Fruit fly (Drosophila melanogaster) whole organism, embryonic: ENCODE measurements around the gene Hpr1.

Source experiments
- B-H2 ChIP-seq: fragments of 200-800 bp; sonication (Bioruptor generic); optimal IDR thresholded peaks from 2 replicates; lab custom pipeline; 2018; ENCODE audit warnings: missing biosample characterization, mild to moderate bottlenecking, missing genetic modification characterization
- BEAF-32 ChIP-seq: fragments of 200-800 bp; sonication (Bioruptor generic); optimal IDR thresholded peaks from 3 replicates; lab custom pipeline; 2017; ENCODE audit warnings: missing biosample characterization, missing genetic modification characterization, mild to moderate bottlenecking, moderate library complexity, missing genetic modification reagents
- C15 ChIP-seq: fragments of 200-800 bp; sonication (Bioruptor generic); IDR thresholded peaks from 3 replicates; pipeline ENCODE4 v1.3.6; 2022; ENCODE audit warnings: missing biosample characterization, missing genetic modification characterization
- CG10147 ChIP-seq: fragments of 200-800 bp; sonication (Bioruptor generic); optimal IDR thresholded peaks from 2 replicates; lab custom pipeline; 2019; ENCODE audit warnings: missing biosample characterization, mild to moderate bottlenecking, missing genetic modification characterization, moderate library complexity
- CG10462 ChIP-seq: fragments of 200-800 bp; sonication (Bioruptor generic); optimal IDR thresholded peaks from 2 replicates; lab custom pipeline; 2016; ENCODE audit warnings: missing biosample characterization, missing genetic modification characterization
- CG17328 ChIP-seq: fragments of 200-800 bp; sonication (Bioruptor generic); IDR thresholded peaks from 2 replicates; pipeline ENCODE4 v1.3.6; 2022; ENCODE audit warnings: missing biosample characterization, missing genetic modification characterization
- CG17829 ChIP-seq: fragments of 200-800 bp; optimal IDR thresholded peaks from 2 replicates; lab custom pipeline; 2019; ENCODE audit warnings: missing biosample characterization, mild to moderate bottlenecking, missing genetic modification characterization, moderate library complexity
- CG18764 ChIP-seq: fragments of 200-800 bp; sonication (Bioruptor generic); optimal IDR thresholded peaks from 3 replicates; lab custom pipeline; 2016; ENCODE audit warnings: missing biosample characterization, missing genetic modification characterization
- CG30431 ChIP-seq: fragments of 200-800 bp; sonication (Bioruptor generic); optimal IDR thresholded peaks from 2 replicates; lab custom pipeline; 2017; ENCODE audit warnings: missing biosample characterization, missing genetic modification characterization
- CG4730 ChIP-seq: fragments of 200-800 bp; sonication (Bioruptor generic); IDR thresholded peaks from 2 replicates; pipeline ENCODE4 v1.3.6; 2022; ENCODE audit warnings: missing biosample characterization, missing genetic modification characterization
- CG6683 ChIP-seq: fragments of 200-800 bp; sonication (Bioruptor generic); optimal IDR thresholded peaks from 2 replicates; lab custom pipeline; 2017; ENCODE audit warnings: missing biosample characterization, mild to moderate bottlenecking, missing genetic modification characterization, missing genetic modification reagents
- CG6765 ChIP-seq: fragments of 200-800 bp; sonication (Bioruptor generic); optimal IDR thresholded peaks from 3 replicates; lab custom pipeline; 2017; ENCODE audit warnings: missing biosample characterization, mild to moderate bottlenecking, missing genetic modification characterization
- CG7786 ChIP-seq: fragments of 200-800 bp; sonication (Bioruptor generic); optimal IDR thresholded peaks from 2 replicates; lab custom pipeline; 2016; ENCODE audit warnings: missing biosample characterization, missing genetic modification characterization
- CG9876 ChIP-seq: fragments of 200-800 bp; sonication (Bioruptor generic); optimal IDR thresholded peaks from 2 replicates; lab custom pipeline; 2016; ENCODE audit warnings: missing biosample characterization, missing genetic modification characterization
- D19A ChIP-seq: fragments of 200-800 bp; optimal IDR thresholded peaks from 3 replicates; lab custom pipeline; 2019; ENCODE audit warnings: missing biosample characterization, mild to moderate bottlenecking, missing genetic modification characterization, moderate library complexity
- Dbx ChIP-seq: fragments of 200-800 bp; sonication (Bioruptor generic); IDR thresholded peaks from 3 replicates; pipeline ENCODE4 v1.3.6; 2022; ENCODE audit warnings: missing biosample characterization, missing genetic modification characterization
- Deaf1 ChIP-seq: fragments of 200-800 bp; optimal IDR thresholded peaks from 3 replicates; lab custom pipeline; 2019; ENCODE audit warnings: missing biosample characterization, mild to moderate bottlenecking, missing genetic modification characterization, moderate library complexity
- E2f1 ChIP-seq: fragments of 200-800 bp; sonication (Bioruptor generic); IDR thresholded peaks from 2 replicates; pipeline ENCODE4 v1.3.6; 2022; ENCODE audit warnings: missing biosample characterization, missing genetic modification characterization
- E2f2 ChIP-seq: fragments of 200-800 bp; sonication (Bioruptor generic); IDR thresholded peaks from 2 replicates; pipeline ENCODE4 v1.3.6; 2022; ENCODE audit warnings: missing biosample characterization, missing genetic modification characterization
- Eip74EF ChIP-seq, 2 experiments: fragments of 200-800 bp in 1 of 2; fragments of >200 bp in 1 of 2; sonication (Bioruptor generic) in 1 of 2; optimal IDR thresholded peaks; 2 replicates each; lab custom pipeline; 2017 to 2019; ENCODE audit warnings: missing biosample characterization in 2 of 2, missing genetic modification characterization in 2 of 2, mild to moderate bottlenecking in 1 of 2, moderate library complexity in 1 of 2
- Fer1 ChIP-seq: fragments of 200-800 bp; sonication (Bioruptor generic); optimal IDR thresholded peaks from 2 replicates; lab custom pipeline; 2017; ENCODE audit warnings: missing biosample characterization, mild to moderate bottlenecking, missing genetic modification characterization
- Fer2 ChIP-seq: fragments of 200-800 bp; sonication (Bioruptor generic); optimal IDR thresholded peaks from 2 replicates; lab custom pipeline; 2018; ENCODE audit warnings: missing biosample characterization, mild to moderate bottlenecking, missing genetic modification characterization, moderate library complexity
- HmgD ChIP-seq: fragments of 200-800 bp; sonication (Bioruptor generic); optimal IDR thresholded peaks from 3 replicates; lab custom pipeline; 2016; ENCODE audit warnings: missing biosample characterization, missing genetic modification characterization
- Jarid2 ChIP-seq: fragments of 200-800 bp; sonication (Bioruptor generic); optimal IDR thresholded peaks from 3 replicates; lab custom pipeline; 2017; ENCODE audit warnings: mild to moderate bottlenecking, missing biosample characterization, missing genetic modification reagents, missing genetic modification characterization
- Max ChIP-seq: fragments of 200-800 bp; sonication (Bioruptor generic); optimal IDR thresholded peaks from 2 replicates; lab custom pipeline; 2016; ENCODE audit warnings: missing biosample characterization, mild to moderate bottlenecking, missing genetic modification characterization
- YL-1 ChIP-seq: fragments of 200-800 bp; sonication (Bioruptor generic); optimal IDR thresholded peaks from 3 replicates; lab custom pipeline; 2017; ENCODE audit warnings: missing biosample characterization, mild to moderate bottlenecking, missing genetic modification characterization
- ap ChIP-seq: fragments of 200-800 bp; sonication (Bioruptor generic); IDR thresholded peaks from 2 replicates; pipeline ENCODE4 v1.3.6; 2022; ENCODE audit warnings: missing biosample characterization, missing genetic modification characterization
- bab2 ChIP-seq: fragments of 200-800 bp; sonication (Bioruptor generic); optimal IDR thresholded peaks from 2 replicates; lab custom pipeline; 2016; ENCODE audit warnings: missing biosample characterization, missing genetic modification characterization
- bowl ChIP-seq: fragments of 200-800 bp; sonication (Bioruptor generic); IDR thresholded peaks from 2 replicates; pipeline ENCODE4 v1.3.6; 2022; ENCODE audit warnings: missing biosample characterization, missing genetic modification characterization
- br ChIP-seq: fragments of >200 bp; optimal IDR thresholded peaks from 2 replicates; lab custom pipeline; 2017
- corto ChIP-seq: fragments of 200-800 bp; sonication (Bioruptor generic); optimal IDR thresholded peaks from 2 replicates; lab custom pipeline; 2016; ENCODE audit warnings: missing biosample characterization, mild to moderate bottlenecking, missing genetic modification characterization, moderate library complexity
- dmrt99B ChIP-seq: fragments of 200-800 bp; sonication (Bioruptor generic); optimal IDR thresholded peaks from 2 replicates; lab custom pipeline; 2018; ENCODE audit warnings: missing biosample characterization, mild to moderate bottlenecking, missing genetic modification characterization, moderate library complexity
- ems ChIP-seq: fragments of 200-800 bp; sonication (Bioruptor generic); optimal IDR thresholded peaks from 3 replicates; lab custom pipeline; 2016; ENCODE audit warnings: missing biosample characterization, missing genetic modification characterization
- ewg ChIP-seq: fragments of 200-800 bp; sonication (Bioruptor generic); optimal IDR thresholded peaks from 3 replicates; lab custom pipeline; 2017; ENCODE audit warnings: mild to moderate bottlenecking, missing biosample characterization, missing genetic modification reagents, missing genetic modification characterization
- exex ChIP-seq: fragments of 200-800 bp; sonication (Bioruptor generic); optimal IDR thresholded peaks from 4 replicates; lab custom pipeline; 2018; ENCODE audit warnings: missing biosample characterization, mild to moderate bottlenecking, missing genetic modification characterization, moderate library complexity
- eyg ChIP-seq: fragments of 200-800 bp; sonication (Bioruptor generic); optimal IDR thresholded peaks from 3 replicates; lab custom pipeline; 2016; ENCODE audit warnings: missing biosample characterization, missing genetic modification characterization
- fd64A ChIP-seq: fragments of 200-800 bp; sonication (Bioruptor generic); optimal IDR thresholded peaks from 3 replicates; lab custom pipeline; 2018; ENCODE audit warnings: missing biosample characterization, mild to moderate bottlenecking, missing genetic modification characterization
- kay ChIP-seq: fragments of 200-800 bp; sonication (Bioruptor generic); optimal IDR thresholded peaks from 2 replicates; lab custom pipeline; 2016; ENCODE audit warnings: missing biosample characterization, missing genetic modification characterization
- lab ChIP-seq: fragments of 200-800 bp; sonication (Bioruptor generic); optimal IDR thresholded peaks from 3 replicates; lab custom pipeline; 2017; ENCODE audit warnings: missing biosample characterization, missing genetic modification characterization, mild to moderate bottlenecking, moderate library complexity, missing genetic modification reagents
- lilli ChIP-seq: fragments of 200-800 bp; sonication (Bioruptor generic); optimal IDR thresholded peaks from 3 replicates; lab custom pipeline; 2016; ENCODE audit warnings: missing biosample characterization, missing genetic modification characterization
- luna ChIP-seq: fragments of 200-800 bp; sonication (Bioruptor generic); optimal IDR thresholded peaks from 2 replicates; lab custom pipeline; 2016; ENCODE audit warnings: missing biosample characterization, missing genetic modification characterization
- mam ChIP-seq: fragments of 200-800 bp; sonication (Bioruptor generic); optimal IDR thresholded peaks from 3 replicates; lab custom pipeline; 2016; ENCODE audit warnings: missing biosample characterization, missing genetic modification characterization
- nerfin-2 ChIP-seq: fragments of 200-800 bp; sonication (Bioruptor generic); IDR thresholded peaks from 2 replicates; pipeline ENCODE4 v1.3.6; 2022; ENCODE audit warnings: missing biosample characterization, missing genetic modification characterization; ENCODE audit not compliant: partially characterized antibody
- psq ChIP-seq: fragments of 200-800 bp; sonication (Bioruptor generic); optimal IDR thresholded peaks from 2 replicates; lab custom pipeline; 2017; ENCODE audit warnings: missing biosample characterization, missing genetic modification characterization
- pzg ChIP-seq: fragments of 200-800 bp; sonication (Bioruptor generic); optimal IDR thresholded peaks from 3 replicates; lab custom pipeline; 2018; ENCODE audit warnings: missing biosample characterization, mild to moderate bottlenecking, missing genetic modification characterization, moderate library complexity
- run ChIP-seq: fragments of 200-800 bp; sonication (Bioruptor generic); optimal IDR thresholded peaks from 3 replicates; lab custom pipeline; 2018; ENCODE audit warnings: missing biosample characterization, mild to moderate bottlenecking, missing genetic modification characterization
- sens ChIP-seq: fragments of 200-800 bp; sonication (Bioruptor generic); peaks from one replicate; lab custom pipeline; 2016; ENCODE audit warnings: missing biosample characterization, missing genetic modification characterization
- sima ChIP-seq: fragments of 200-800 bp; sonication (Bioruptor generic); optimal IDR thresholded peaks from 2 replicates; lab custom pipeline; 2016; ENCODE audit warnings: missing biosample characterization, missing genetic modification characterization
- sug ChIP-seq: fragments of 200-800 bp; optimal IDR thresholded peaks from 2 replicates; lab custom pipeline; 2019; ENCODE audit warnings: missing biosample characterization, mild to moderate bottlenecking, missing genetic modification characterization, moderate library complexity
- tx ChIP-seq: fragments of 200-800 bp; sonication (Bioruptor generic); optimal IDR thresholded peaks from 2 replicates; lab custom pipeline; 2016; ENCODE audit warnings: missing biosample characterization, missing genetic modification characterization
- usp ChIP-seq: fragments of >200 bp; optimal IDR thresholded peaks from 2 replicates; lab custom pipeline; 2017; ENCODE audit warnings: missing biosample characterization, missing genetic modification characterization
- yki ChIP-seq: fragments of >200 bp; optimal IDR thresholded peaks from 3 replicates; lab custom pipeline; 2018

Hpr1 gene

dm6 chr3R:5791497-5791896 lies 29.7 kb downstream of the Hpr1 start, which contains the start of gene Hpf1 (continued):
- peak; percentile 93 for TF ChIP-seq ewg (GFP tag; lab: Kevin White, UChicago)
- TF ChIP-seq CG17829 (tag; lab: Kevin White, UChicago): peak; percentile 97
- TF ChIP-seq sens (GFP tag; lab: Kevin White, UChicago): peak; percentile 100
- TF ChIP-seq CG6683: peak; percentile 93
- TF ChIP-seq sug (tag; lab: Kevin White, UChicago): peak; percentile 97
- peak; percentile 98 for TF ChIP-seq CG30431 (GFP tag; lab: Kevin White, UChicago)
- TF ChIP-seq Fer2: peak; percentile 98
- peak; percentile 85 for TF ChIP-seq Deaf1 (tag; lab: Kevin White, UChicago)
- peak; percentile 98 for TF ChIP-seq Max
- peak; percentile 97 for TF ChIP-seq luna (GFP tag; lab: Kevin White, UChicago)
- TF ChIP-seq fd64A (GFP tag; lab: Kevin White, UChicago): peak; percentile 93
- no peak for TF ChIP-seq yki (lab: Kevin White, UChicago)
- peak; percentile 99 for TF ChIP-seq bab2 (GFP tag; lab: Kevin White, UChicago)
- peak; percentile 98 for TF ChIP-seq eyg (GFP tag; lab: Kevin White, UChicago)
- TF ChIP-seq Fer1 (GFP tag; lab: Kevin White, UChicago): peak; percentile 99
- TF ChIP-seq kay: peak; percentile 96
- peak; percentile 93 for TF ChIP-seq run (tag; lab: Kevin White, UChicago)
- peak; percentile 64 for TF ChIP-seq pzg (GFP tag; lab: Kevin White, UChicago)
- TF ChIP-seq Dbx (GFP tag; lab: Robert Waterston, UW): peak; percentile 98
- TF ChIP-seq CG10147 (GFP tag; lab: Kevin White, UChicago): peak; percentile 98
- TF ChIP-seq CG18764: peak; percentile 97
- TF ChIP-seq Eip74EF (GFP tag; optimal IDR thresholded peaks at IDR 0.05; lab: Kevin White, UChicago): peak in 1 of 2 experiments; percentile 97
- TF ChIP-seq mam: peak; percentile 99
- no peak for TF ChIP-seq nerfin-2 (GFP tag; lab: Robert Waterston, UW)
- no peak for TF ChIP-seq usp
- TF ChIP-seq BEAF-32 (GFP tag; lab: Kevin White, UChicago): peak; percentile 44
- peak; percentile 94 for TF ChIP-seq D19A (tag; lab: Kevin White, UChicago)
- TF ChIP-seq corto (GFP tag; lab: Kevin White, UChicago): peak; percentile 98
- peak; percentile 94 for TF ChIP-seq sima
- peak; percentile 98 for TF ChIP-seq CG6765 (GFP tag; lab: Kevin White, UChicago)
- TF ChIP-seq bowl (GFP tag; lab: Robert Waterston, UW): peak; percentile 92
- peak; percentile 97 for TF ChIP-seq CG9876 (GFP tag; lab: Kevin White, UChicago)
- peak; percentile 94 for TF ChIP-seq C15 (GFP tag; lab: Robert Waterston, UW)
- TF ChIP-seq ems (GFP tag; lab: Kevin White, UChicago): peak; percentile 99
- peak; percentile 86 for TF ChIP-seq E2f2
- TF ChIP-seq CG4730 (GFP tag; lab: Robert Waterston, UW): peak; percentile 96
- TF ChIP-seq B-H2 (GFP tag; lab: Kevin White, UChicago): peak; percentile 97
- peak; percentile 92 for TF ChIP-seq exex (tag; lab: Kevin White, UChicago)
- TF ChIP-seq tx (GFP tag; lab: Kevin White, UChicago): peak; percentile 98
- TF ChIP-seq br (lab: Kevin White, UChicago): no peak
- TF ChIP-seq CG7786: peak; percentile 99
- TF ChIP-seq dmrt99B (tag; lab: Kevin White, UChicago): peak; percentile 98
- peak; percentile 98 for TF ChIP-seq HmgD (GFP tag; lab: Kevin White, UChicago)
- TF ChIP-seq ap (GFP tag; lab: Robert Waterston, UW): peak; percentile 95
- TF ChIP-seq YL-1: peak; percentile 92
- peak; percentile 99 for TF ChIP-seq lab (GFP tag; lab: Kevin White, UChicago)
- TF ChIP-seq CG17328 (GFP tag; lab: Robert Waterston, UW): peak; percentile 96
- peak; percentile 98 for TF ChIP-seq CG10462 (GFP tag; lab: Kevin White, UChicago)
- peak; percentile 99 for TF ChIP-seq lilli
- peak; percentile 92 for TF ChIP-seq psq (GFP tag; lab: Kevin White, UChicago)
- peak; percentile 98 for TF ChIP-seq E2f1 (GFP tag; lab: Robert Waterston, UW)
- TF ChIP-seq Jarid2 (GFP tag; lab: Kevin White, UChicago): peak; percentile 84
